Fruit fly (Drosophila melanogaster): Measurements from ENCODE around the gene mdy.

- TF ChIP-seq Myc (optimal IDR thresholded peaks at IDR 0.05) (no peak), ttk (optimal IDR thresholded peaks at IDR 0.05) (no peak), h (optimal IDR thresholded peaks at IDR 0.05) (no peak), insv (optimal IDR thresholded peaks at IDR 0.05) (no peak)
These were observed 36.0 kb downstream of the mdy start, which contains the start of gene CG31810 for dm6 chr2L:16852318-16852932.
